Worm (Caenorhabditis elegans) whole organism, young adult: ENCODE results near the gene F32D8.1.

Experiments used
- B0019.2 ChIP-seq: fragments of 200-800 bp; sonication (Bioruptor generic); conservative IDR thresholded peaks from 2 replicates; pipeline ENCODE4 v1.3.6; 2022; ENCODE audit warnings: missing genetic modification reagents, missing genetic modification characterization, missing compliant biosample characterization
- B0336.3 ChIP-seq: fragments of 200-800 bp; sonication (Bioruptor generic); IDR thresholded peaks from 2 replicates; pipeline ENCODE4 v1.3.6; 2022; ENCODE audit warnings: missing genetic modification characterization, missing compliant biosample characterization
- D2030.7 ChIP-seq: fragments of 200-800 bp; sonication (Bioruptor generic); IDR thresholded peaks from 2 replicates; pipeline ENCODE4 v1.3.6; 2022; ENCODE audit warnings: missing genetic modification reagents, missing genetic modification characterization, missing compliant biosample characterization
- F23B12.7 ChIP-seq: sonication (generic microtip); optimal IDR thresholded peaks from 2 replicates; lab custom pipeline; 2017; ENCODE audit warnings: missing genetic modification characterization, mild to moderate bottlenecking, missing compliant biosample characterization, antibody characterized with exemption, moderate library complexity; ENCODE audit not compliant: insufficient read depth
- F39B2.1 ChIP-seq: fragments of 200-800 bp; sonication (Bioruptor generic); IDR thresholded peaks from 2 replicates; pipeline ENCODE4 v1.3.6; 2022; ENCODE audit warnings: missing genetic modification reagents, missing genetic modification characterization, missing compliant biosample characterization
- F55B11.4 ChIP-seq: sonication (generic microtip); optimal IDR thresholded peaks from 2 replicates; lab custom pipeline; 2016; ENCODE audit warnings: missing compliant biosample characterization, missing genetic modification characterization, borderline replicate concordance; ENCODE audit not compliant: insufficient read depth
- F57A8.1 ChIP-seq: fragments of 200-800 bp; sonication (Bioruptor generic); optimal IDR thresholded peaks from 2 replicates; lab custom pipeline; 2018; ENCODE audit warnings: mild to moderate bottlenecking, missing genetic modification characterization, moderate library complexity, missing compliant biosample characterization
- F57C9.4 ChIP-seq: sonication (generic microtip); optimal IDR thresholded peaks from 2 replicates; lab custom pipeline; 2017; ENCODE audit warnings: mild to moderate bottlenecking, missing genetic modification characterization, missing compliant biosample characterization
- K12H6.12 ChIP-seq: fragments of 200-800 bp; sonication (Bioruptor generic); optimal IDR thresholded peaks from 2 replicates; lab custom pipeline; 2018; ENCODE audit warnings: mild to moderate bottlenecking, missing genetic modification characterization, missing compliant biosample characterization
- T26A5.8 ChIP-seq: sonication (generic microtip); optimal IDR thresholded peaks from 2 replicates; lab custom pipeline; 2016; ENCODE audit warnings: missing genetic modification characterization, missing compliant biosample characterization
- Y53G8AR.9 ChIP-seq: fragments of 200-800 bp; sonication (Bioruptor generic); conservative IDR thresholded peaks from 2 replicates; pipeline ENCODE4 v1.3.6; 2022; ENCODE audit warnings: missing genetic modification reagents, missing genetic modification characterization, missing compliant biosample characterization
- ZK185.1 ChIP-seq: sonication (generic microtip); optimal IDR thresholded peaks from 2 replicates; lab custom pipeline; 2016; ENCODE audit warnings: mild to moderate bottlenecking, missing genetic modification characterization, missing compliant biosample characterization; ENCODE audit not compliant: poor library complexity, severe bottlenecking
- akir-1 ChIP-seq: fragments of 200-800 bp; sonication (Bioruptor generic); optimal IDR thresholded peaks from 2 replicates; lab custom pipeline; 2018; ENCODE audit warnings: mild to moderate bottlenecking, missing genetic modification characterization, moderate library complexity, missing compliant biosample characterization
- aptf-2 ChIP-seq: fragments of 200-800 bp; sonication (Bioruptor generic); conservative IDR thresholded peaks from 2 replicates; pipeline ENCODE4 v1.3.6; 2022; ENCODE audit warnings: missing genetic modification reagents, missing genetic modification characterization, missing compliant biosample characterization
- aptf-3 ChIP-seq: fragments of 200-800 bp; sonication (Bioruptor generic); IDR thresholded peaks from 2 replicates; pipeline ENCODE4 v1.3.6; 2022; ENCODE audit warnings: missing genetic modification characterization, missing compliant biosample characterization
- attf-5 ChIP-seq: fragments of 200-800 bp; sonication (Bioruptor generic); optimal IDR thresholded peaks from 2 replicates; lab custom pipeline; 2018; ENCODE audit warnings: mild to moderate bottlenecking, missing genetic modification characterization, missing compliant biosample characterization
- attf-6 ChIP-seq: fragments of 200-800 bp; sonication (Bioruptor generic); IDR thresholded peaks from 2 replicates; pipeline ENCODE4 v1.3.6; 2022; ENCODE audit warnings: missing genetic modification reagents, missing genetic modification characterization, missing compliant biosample characterization
- ceh-100 ChIP-seq: fragments of 200-800 bp; sonication (Bioruptor generic); IDR thresholded peaks from 2 replicates; pipeline ENCODE4 v1.3.6; 2022; ENCODE audit warnings: missing genetic modification reagents, missing genetic modification characterization, missing compliant biosample characterization
- ceh-27 ChIP-seq: fragments of 200-800 bp; sonication (Bioruptor generic); optimal IDR thresholded peaks from 2 replicates; lab custom pipeline; 2018; ENCODE audit warnings: mild to moderate bottlenecking, missing genetic modification characterization, moderate library complexity, missing compliant biosample characterization
- ceh-58 ChIP-seq: fragments of 200-800 bp; sonication (Bioruptor generic); IDR thresholded peaks from 2 replicates; pipeline ENCODE4 v1.3.6; 2022; ENCODE audit warnings: missing genetic modification characterization, missing compliant biosample characterization
- dpff-1 ChIP-seq: sonication (generic microtip); optimal IDR thresholded peaks from 2 replicates; lab custom pipeline; 2017; ENCODE audit warnings: mild to moderate bottlenecking, missing genetic modification characterization, missing compliant biosample characterization
- egrh-3 ChIP-seq: fragments of 200-800 bp; sonication (Bioruptor generic); IDR thresholded peaks from 2 replicates; pipeline ENCODE4 v1.3.6; 2022; ENCODE audit warnings: missing genetic modification reagents, missing genetic modification characterization, missing compliant biosample characterization
- ets-4 ChIP-seq: fragments of 200-800 bp; sonication (Bioruptor generic); optimal IDR thresholded peaks from 2 replicates; lab custom pipeline; 2018; ENCODE audit warnings: mild to moderate bottlenecking, missing genetic modification characterization, missing compliant biosample characterization
- hlh-26 ChIP-seq: fragments of 200-800 bp; sonication (Bioruptor generic); conservative IDR thresholded peaks from 2 replicates; pipeline ENCODE4 v1.3.6; 2022; ENCODE audit warnings: missing genetic modification reagents, missing genetic modification characterization, missing compliant biosample characterization
- hsf-1 ChIP-seq: fragments of 200-800 bp; sonication (Bioruptor generic); IDR thresholded peaks from 2 replicates; pipeline ENCODE4 v1.3.6; 2022; ENCODE audit warnings: missing genetic modification reagents, missing genetic modification characterization, missing compliant biosample characterization
- let-526 ChIP-seq: fragments of 200-800 bp; sonication (Bioruptor generic); IDR thresholded peaks from 2 replicates; pipeline ENCODE4 v1.3.6; 2022; ENCODE audit warnings: missing genetic modification reagents, missing genetic modification characterization, missing compliant biosample characterization
- lin-26 ChIP-seq: fragments of 200-800 bp; sonication (Bioruptor generic); IDR thresholded peaks from 2 replicates; pipeline ENCODE4 v1.3.6; 2022; ENCODE audit warnings: missing genetic modification reagents, missing genetic modification characterization, missing compliant biosample characterization
- lin-40 ChIP-seq: sonication (generic microtip); optimal IDR thresholded peaks from 2 replicates; lab custom pipeline; 2016; ENCODE audit warnings: missing genetic modification characterization, mild to moderate bottlenecking, missing compliant biosample characterization, missing genotype, missing genetic modification reagents
- lir-1 ChIP-seq: fragments of 200-800 bp; sonication (Bioruptor generic); conservative IDR thresholded peaks from 2 replicates; pipeline ENCODE4 v1.3.6; 2022; ENCODE audit warnings: missing genetic modification reagents, missing genetic modification characterization, missing compliant biosample characterization
- mel-28 ChIP-seq: sonication (generic microtip); optimal IDR thresholded peaks from 2 replicates; lab custom pipeline; 2016; ENCODE audit warnings: borderline replicate concordance, mild to moderate bottlenecking, missing genetic modification characterization, missing compliant biosample characterization
- mes-4 ChIP-seq: sonication (generic microtip); optimal IDR thresholded peaks from 2 replicates; lab custom pipeline; 2016; ENCODE audit warnings: missing genotype, missing genetic modification characterization, missing compliant biosample characterization
- nfya-1 ChIP-seq: sonication (generic microtip); optimal IDR thresholded peaks from 2 replicates; lab custom pipeline; 2017; ENCODE audit warnings: antibody characterized with exemption, missing compliant biosample characterization, missing genetic modification characterization, borderline replicate concordance; ENCODE audit not compliant: insufficient read depth
- nhr-27 ChIP-seq: fragments of 200-800 bp; sonication (Bioruptor generic); optimal IDR thresholded peaks from 2 replicates; lab custom pipeline; 2018; ENCODE audit warnings: mild to moderate bottlenecking, missing genetic modification characterization, moderate library complexity, missing compliant biosample characterization
- nhr-80 ChIP-seq: sonication (generic microtip); optimal IDR thresholded peaks from 2 replicates; lab custom pipeline; 2016; ENCODE audit warnings: missing genetic modification characterization, missing compliant biosample characterization
- pbrm-1 ChIP-seq: fragments of 200-800 bp; sonication (Bioruptor generic); IDR thresholded peaks from 2 replicates; pipeline ENCODE4 v1.3.6; 2022; ENCODE audit warnings: missing genetic modification reagents, missing genetic modification characterization, missing compliant biosample characterization
- repo-1 ChIP-seq: sonication (generic microtip); optimal IDR thresholded peaks from 2 replicates; lab custom pipeline; 2017; ENCODE audit warnings: mild to moderate bottlenecking, missing genetic modification characterization, missing compliant biosample characterization
- snpc-1.1 ChIP-seq: sonication (generic microtip); optimal IDR thresholded peaks from 2 replicates; lab custom pipeline; 2017; ENCODE audit warnings: missing genetic modification characterization, mild to moderate bottlenecking, missing compliant biosample characterization, antibody characterized with exemption, moderate library complexity, missing genotype, missing genetic modification reagents; ENCODE audit not compliant: insufficient read depth
- snpc-1.3 ChIP-seq: sonication (generic microtip); optimal IDR thresholded peaks from 2 replicates; lab custom pipeline; 2017; ENCODE audit warnings: missing genetic modification characterization, mild to moderate bottlenecking, missing compliant biosample characterization, antibody characterized with exemption, moderate library complexity, missing genotype, missing genetic modification reagents; ENCODE audit not compliant: insufficient read depth
- somi-1 ChIP-seq: fragments of 200-800 bp; sonication (Bioruptor generic); optimal IDR thresholded peaks from 2 replicates; lab custom pipeline; 2018; ENCODE audit warnings: mild to moderate bottlenecking, missing genetic modification characterization, missing compliant biosample characterization
- tlf-1 ChIP-seq: fragments of 200-800 bp; sonication (Bioruptor generic); optimal IDR thresholded peaks from 2 replicates; lab custom pipeline; 2018; ENCODE audit warnings: mild to moderate bottlenecking, missing genetic modification characterization, missing compliant biosample characterization
- unc-62 ChIP-seq: fragments of 150-350 bp; optimal IDR thresholded peaks from 2 replicates; lab custom pipeline; 2014; ENCODE audit warnings: missing biosample characterization, missing genetic modification reagents, missing genetic modification characterization
- xnd-1 ChIP-seq: sonication (generic microtip); optimal IDR thresholded peaks from 2 replicates; lab custom pipeline; 2016; ENCODE audit warnings: missing genotype, missing genetic modification reagents, missing genetic modification characterization, missing compliant biosample characterization
- ztf-22 ChIP-seq: fragments of 200-800 bp; sonication (Bioruptor generic); optimal IDR thresholded peaks from 2 replicates; lab custom pipeline; 2018; ENCODE audit warnings: mild to moderate bottlenecking, missing genetic modification characterization, moderate library complexity, missing compliant biosample characterization
- ztf-26 ChIP-seq: sonication (generic microtip); optimal IDR thresholded peaks from 2 replicates; lab custom pipeline; 2017; ENCODE audit warnings: missing genetic modification characterization, missing compliant biosample characterization
- ztf-3 ChIP-seq: fragments of 200-800 bp; sonication (Bioruptor generic); optimal IDR thresholded peaks from 2 replicates; lab custom pipeline; 2018; ENCODE audit warnings: mild to moderate bottlenecking, missing genetic modification characterization, missing compliant biosample characterization
- ztf-6 ChIP-seq: fragments of 200-800 bp; sonication (Bioruptor generic); IDR thresholded peaks from 2 replicates; pipeline ENCODE4 v1.3.6; 2022; ENCODE audit warnings: missing genetic modification reagents, missing genetic modification characterization, missing compliant biosample characterization

F32D8.1 gene

ce11 chrV:10871457-10871861 lies 9.2 kb upstream of the F32D8.1 start (continued):
- TF ChIP-seq repo-1 (peak; percentile 12), ZK185.1 (no peak), mes-4 (tag; lab: Kevin White, UChicago) (no peak), akir-1 (GFP tag; lab: Kevin White, UChicago) (no peak), xnd-1 (no peak), T26A5.8 (tag; lab: Kevin White, UChicago) (no peak), F57A8.1 (GFP tag; lab: Kevin White, UChicago) (no peak), ceh-58 (GFP tag; lab: Robert Waterston, UW) (no peak), dpff-1 (tag; lab: Kevin White, UChicago) (no peak), B0019.2 (no peak), ceh-100 (GFP tag; lab: Robert Waterston, UW) (no peak), let-526 (GFP tag; lab: Robert Waterston, UW) (no peak), B0336.3 (GFP tag; lab: Robert Waterston, UW) (peak; percentile 52; the same call in 1 of the 2 replicates), pbrm-1 (GFP tag; lab: Robert Waterston, UW) (no peak), ceh-27 (GFP tag; lab: Kevin White, UChicago) (peak; percentile 70), attf-6 (GFP tag; lab: Robert Waterston, UW) (no peak), ztf-22 (no peak), ets-4 (GFP tag; lab: Kevin White, UChicago) (no peak), K12H6.12 (tag; lab: Kevin White, UChicago) (peak; percentile 93), aptf-3 (GFP tag; lab: Robert Waterston, UW) (no peak), hlh-26 (GFP tag; lab: Robert Waterston, UW) (no peak), F57C9.4 (tag; lab: Kevin White, UChicago) (no peak), aptf-2 (no peak), F55B11.4 (no peak)

- TF ChIP-seq ztf-6 (GFP tag; lab: Robert Waterston, UW) (no peak), egrh-3 (GFP tag; lab: Robert Waterston, UW) (no peak), unc-62 (GFP tag; lab: Kevin White, UChicago) (no peak), F57C9.4 (tag; lab: Kevin White, UChicago) (no peak), tlf-1 (GFP tag; lab: Kevin White, UChicago) (no peak), hsf-1 (GFP tag; lab: Robert Waterston, UW) (no peak), lir-1 (GFP tag; lab: Robert Waterston, UW) (no peak), attf-5 (no peak), lin-26 (GFP tag; lab: Robert Waterston, UW) (no peak), ceh-58 (GFP tag; lab: Robert Waterston, UW) (no peak), ztf-22 (no peak), ztf-26 (tag; lab: Kevin White, UChicago) (no peak), lin-40 (tag; lab: Kevin White, UChicago) (no peak), snpc-1.1 (tag; lab: Kevin White, UChicago) (no peak)
- TF ChIP-seq, all 124 proteins: peak for 0
Observed at ce11 chrV:10873190-10873589, 7.4 kb upstream of the F32D8.1 start.

ce11 chrV:10874938-10875599 lies 5.6 kb upstream of the F32D8.1 start:
- TF ChIP-seq repo-1 (no peak), ceh-58 (GFP tag; lab: Robert Waterston, UW) (no peak), ztf-22 (no peak), mel-28 (tag; lab: Kevin White, UChicago) (no peak), F23B12.7 (tag; lab: Kevin White, UChicago) (no peak), snpc-1.3 (tag; lab: Kevin White, UChicago) (no peak), nhr-27 (tag; lab: Kevin White, UChicago) (no peak), nfya-1 (tag; lab: Kevin White, UChicago) (no peak), D2030.7 (GFP tag; lab: Robert Waterston, UW) (no peak), lin-26 (GFP tag; lab: Robert Waterston, UW) (no peak), somi-1 (GFP tag; lab: Kevin White, UChicago) (no peak), Y53G8AR.9 (GFP tag; lab: Robert Waterston, UW) (no peak), nhr-80 (tag; lab: Kevin White, UChicago) (no peak), F39B2.1 (GFP tag; lab: Robert Waterston, UW) (no peak), ztf-3 (GFP tag; lab: Kevin White, UChicago) (no peak)
